Fruit fly (Drosophila melanogaster): Measurements from ENCODE around the gene CG4860.

DNA sequence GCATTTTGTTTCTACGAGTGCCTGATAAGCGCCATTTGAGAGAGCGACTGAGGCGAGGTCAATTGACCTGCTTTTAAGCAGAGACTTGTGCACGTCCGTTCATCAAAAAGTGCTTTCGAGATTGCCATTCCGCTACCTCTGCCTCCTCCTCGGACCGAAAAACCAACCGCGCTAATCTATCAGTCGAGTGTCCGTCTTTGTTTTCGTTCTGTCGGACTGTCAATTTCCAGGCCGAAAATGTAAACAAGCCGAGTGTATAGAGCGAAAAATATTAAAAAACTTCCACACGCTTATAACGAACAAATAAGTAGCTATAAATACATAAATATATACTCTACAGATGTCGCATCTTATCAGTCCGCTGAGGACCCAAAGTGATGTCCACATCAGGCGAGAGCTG lies 37.7 kb upstream of the CG4860 start:
- TF ChIP-seq gl (tag; optimal IDR thresholded peaks at IDR 0.05) (no peak), Pif1A (GFP tag; optimal IDR thresholded peaks at IDR 0.05) (no peak), Snoo (tag; optimal IDR thresholded peaks at IDR 0.05) (no peak), CG13204 (GFP tag; optimal IDR thresholded peaks at IDR 0.05) (no peak), Pif1B (GFP tag; optimal IDR thresholded peaks at IDR 0.05) (no peak), D1 (tag; optimal IDR thresholded peaks at IDR 0.05) (no peak), EcR (GFP tag; optimal IDR thresholded peaks at IDR 0.05) (peak; percentile 30), CG4496 (GFP tag; IDR thresholded peaks at IDR 0.05) (no peak)

All from whole organism, pupa.